Worm (Caenorhabditis elegans): ENCODE results near the gene W06D11.3.

DNA sequence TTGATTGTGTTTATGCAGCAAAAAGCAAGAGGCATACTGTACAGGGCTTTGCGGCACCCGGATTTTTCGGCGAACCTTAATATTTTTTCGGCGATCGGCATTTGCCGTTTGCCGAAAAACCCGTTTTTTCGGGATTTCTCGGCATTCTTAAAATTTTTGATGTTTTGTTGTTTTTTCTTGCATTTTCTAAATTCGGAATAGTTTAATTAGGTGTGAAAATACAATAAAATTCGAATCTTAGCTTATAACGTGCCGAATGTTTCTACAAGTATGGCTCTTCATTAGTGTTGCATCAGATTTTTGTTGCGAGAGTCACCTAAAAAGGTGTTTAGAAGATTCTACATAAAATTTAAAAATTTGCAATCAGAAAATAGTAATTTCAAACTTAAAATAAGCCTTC is 22.9 kb upstream of the W06D11.3 start, which contains the start of gene C04B4.6:
- TF ChIP-seq zip-2 (tag; optimal IDR thresholded peaks at IDR 0.05), result no peak
- no peak for TF ChIP-seq Y48G9A.11 (GFP tag; IDR thresholded peaks at IDR 0.05)
